Fruit fly (Drosophila melanogaster) whole organism, wandering third instar larva: ENCODE measurements around the gene chic.

ENCODE experiments used
- Dfd ChIP-seq: fragments of >200 bp; optimal IDR thresholded peaks from 2 replicates; lab custom pipeline; 2017; ENCODE audit warnings: missing biosample characterization, missing genetic modification characterization
- Jra ChIP-seq: sonication (Bioruptor generic); optimal IDR thresholded peaks from 2 replicates; lab custom pipeline; 2016; ENCODE audit warnings: missing biosample characterization, missing genetic modification characterization
- Mio ChIP-seq: sonication (Bioruptor generic); optimal IDR thresholded peaks from 2 replicates; lab custom pipeline; 2016; ENCODE audit warnings: missing biosample characterization, missing genetic modification characterization
- Myc ChIP-seq: fragments of >200 bp; optimal IDR thresholded peaks from 2 replicates; lab custom pipeline; 2017
- OdsH ChIP-seq: fragments of 200-800 bp; sonication (Bioruptor generic); optimal IDR thresholded peaks from 2 replicates; lab custom pipeline; 2016; ENCODE audit warnings: missing biosample characterization, mild to moderate bottlenecking, missing genetic modification characterization
- br ChIP-seq: fragments of 200-800 bp; sonication (Bioruptor generic); optimal IDR thresholded peaks from 2 replicates; lab custom pipeline; 2016; ENCODE audit warnings: missing biosample characterization, missing genetic modification characterization
- dsf ChIP-seq: sonication (Bioruptor generic); optimal IDR thresholded peaks from 2 replicates; lab custom pipeline; 2016; ENCODE audit warnings: missing biosample characterization, missing genetic modification characterization, borderline replicate concordance
- fru ChIP-seq: fragments of 200-800 bp; sonication (Bioruptor generic); optimal IDR thresholded peaks from 3 replicates; lab custom pipeline; 2016; ENCODE audit warnings: missing biosample characterization, mild to moderate bottlenecking, missing genetic modification characterization
- jim ChIP-seq: fragments of 175-275, 200-325 bp; sonication (Bioruptor generic); optimal IDR thresholded peaks from 2 replicates; lab custom pipeline; 2016; ENCODE audit warnings: missing biosample characterization, mild to moderate bottlenecking, missing genetic modification characterization
- sage ChIP-seq: fragments of 200-800 bp; sonication (Bioruptor generic); optimal IDR thresholded peaks from 2 replicates; lab custom pipeline; 2016; ENCODE audit warnings: missing biosample characterization, mild to moderate bottlenecking, missing genetic modification characterization
- usp ChIP-seq: fragments of >200 bp; optimal IDR thresholded peaks from 2 replicates; lab custom pipeline; 2017; ENCODE audit warnings: missing biosample characterization, missing genetic modification characterization

DNA sequence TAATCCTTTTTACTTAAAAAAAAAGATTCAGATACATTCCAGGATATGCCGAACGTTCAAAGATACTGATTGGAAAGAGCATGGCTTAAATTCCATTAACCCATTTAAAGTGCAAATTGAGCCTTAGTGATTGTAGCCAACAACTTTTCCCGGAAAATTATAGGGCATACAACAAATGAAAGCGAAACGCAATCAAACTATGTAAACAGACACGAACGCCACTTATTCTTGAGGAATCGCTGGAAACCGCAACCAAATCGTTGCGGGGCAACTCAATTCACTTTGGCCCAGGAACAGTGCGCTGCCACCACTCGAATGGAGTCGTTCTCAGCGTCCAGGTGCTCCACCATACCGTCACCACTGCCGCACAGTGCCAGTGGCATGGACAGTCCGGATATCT, 39.7 kb upstream of the chic start, which contains the start of gene CG13996:
- TF ChIP-seq fru (no peak), br (GFP tag; lab: Kevin White, UChicago) (no peak), jim (no peak), Jra (GFP tag; lab: Kevin White, UChicago) (no peak), dsf (no peak), Mio (GFP tag; lab: Kevin White, UChicago) (no peak), OdsH (GFP tag; lab: Kevin White, UChicago) (no peak), sage (GFP tag; lab: Kevin White, UChicago) (no peak), usp (GFP tag; lab: Kevin White, UChicago) (no peak), Myc (no peak), Dfd (GFP tag; lab: Kevin White, UChicago) (no peak)
